Worm (Caenorhabditis elegans) whole organism, mixed stage, embryonic: ENCODE results near the gene F49H6.17.

ENCODE experiments used
- M03D4.4 ChIP-seq: sonication (generic microtip); optimal IDR thresholded peaks from 2 replicates; lab custom pipeline; 2017; ENCODE audit warnings: mild to moderate bottlenecking, missing genetic modification characterization, missing compliant biosample characterization
- bed-3 ChIP-seq: fragments of 200-800 bp; sonication (Bioruptor generic); optimal IDR thresholded peaks from 3 replicates; lab custom pipeline; 2018; ENCODE audit warnings: mild to moderate bottlenecking, missing genetic modification characterization, moderate library complexity, missing compliant biosample characterization
- blmp-1 ChIP-seq: fragments of 150-350 bp; optimal IDR thresholded peaks from 2 replicates; lab custom pipeline; 2014; ENCODE audit warnings: missing biosample characterization, missing genetic modification characterization
- ceh-39 ChIP-seq: fragments of 150-350 bp; optimal IDR thresholded peaks from 2 replicates; lab custom pipeline; 2014; ENCODE audit warnings: missing biosample characterization, missing genetic modification characterization
- ceh-43 ChIP-seq: fragments of 200-800 bp; sonication (Bioruptor generic); optimal IDR thresholded peaks from 2 replicates; lab custom pipeline; 2018; ENCODE audit warnings: mild to moderate bottlenecking, missing genetic modification characterization, moderate library complexity, missing compliant biosample characterization
- ceh-83 ChIP-seq: fragments of 200-800 bp; sonication (Bioruptor generic); optimal IDR thresholded peaks from 2 replicates; lab custom pipeline; 2018; ENCODE audit warnings: mild to moderate bottlenecking, missing genetic modification characterization, missing compliant biosample characterization
- ces-1 ChIP-seq: fragments of 150-350 bp; optimal IDR thresholded peaks from 2 replicates; lab custom pipeline; 2014; ENCODE audit warnings: missing biosample characterization, missing genetic modification reagents, missing genetic modification characterization
- cnd-1 ChIP-seq: fragments of 200-800 bp; sonication (Bioruptor generic); optimal IDR thresholded peaks from 2 replicates; lab custom pipeline; 2018; ENCODE audit warnings: mild to moderate bottlenecking, missing genetic modification characterization, missing compliant biosample characterization
- drap-1 ChIP-seq: fragments of 200-800 bp; sonication (Bioruptor generic); optimal IDR thresholded peaks from 3 replicates; lab custom pipeline; 2018; ENCODE audit warnings: mild to moderate bottlenecking, missing genetic modification characterization, missing compliant biosample characterization
- elt-1 ChIP-seq: sonication (generic microtip); optimal IDR thresholded peaks from 2 replicates; lab custom pipeline; 2017; ENCODE audit warnings: missing genetic modification characterization, mild to moderate bottlenecking, missing compliant biosample characterization, antibody characterized with exemption, moderate library complexity, borderline replicate concordance; ENCODE audit not compliant: insufficient read depth
- elt-3 ChIP-seq: fragments of 150-350 bp; optimal IDR thresholded peaks from 2 replicates; lab custom pipeline; 2014; ENCODE audit warnings: missing biosample characterization, missing genetic modification characterization
- flh-1 ChIP-seq: fragments of 200-800 bp; sonication (Bioruptor generic); optimal IDR thresholded peaks from 2 replicates; lab custom pipeline; 2018; ENCODE audit warnings: mild to moderate bottlenecking, missing genetic modification characterization, moderate library complexity, missing compliant biosample characterization
- hlh-1 ChIP-seq: fragments of 150-350 bp; optimal IDR thresholded peaks from 2 replicates; lab custom pipeline; 2014; ENCODE audit warnings: missing biosample characterization, missing genetic modification reagents, missing genetic modification characterization
- lin-13 ChIP-seq: fragments of 150-350 bp; optimal IDR thresholded peaks from 2 replicates; lab custom pipeline; 2014; ENCODE audit warnings: missing biosample characterization, missing genetic modification characterization
- lsy-2 ChIP-seq: fragments of 150-350 bp; optimal IDR thresholded peaks from 2 replicates; lab custom pipeline; 2014; ENCODE audit warnings: missing biosample characterization, missing genetic modification characterization
- mab-5 ChIP-seq: fragments of 150-350 bp; optimal IDR thresholded peaks from 2 replicates; lab custom pipeline; 2014; ENCODE audit warnings: missing biosample characterization, missing genetic modification characterization
- mep-1 ChIP-seq: fragments of 150-350 bp; optimal IDR thresholded peaks from 2 replicates; lab custom pipeline; 2017; ENCODE audit warnings: missing biosample characterization, missing genetic modification reagents, missing genetic modification characterization, inconsistent platforms
- mls-2 ChIP-seq: sonication (generic microtip); optimal IDR thresholded peaks from 2 replicates; lab custom pipeline; 2016; ENCODE audit warnings: mild to moderate bottlenecking, missing genetic modification characterization, moderate library complexity, missing compliant biosample characterization
- nhr-2 ChIP-seq: fragments of 150-350 bp; optimal IDR thresholded peaks from 2 replicates; lab custom pipeline; 2014; ENCODE audit warnings: missing biosample characterization, missing genetic modification characterization
- nhr-28 ChIP-seq: fragments of 150-350 bp; optimal IDR thresholded peaks from 2 replicates; lab custom pipeline; 2014; ENCODE audit warnings: missing biosample characterization, missing genetic modification characterization
- nhr-76 ChIP-seq: sonication (generic microtip); optimal IDR thresholded peaks from 2 replicates; lab custom pipeline; 2017; ENCODE audit warnings: missing biosample characterization, missing genetic modification characterization
- pha-4 ChIP-seq: fragments of 150-350 bp; optimal IDR thresholded peaks from 2 replicates; lab custom pipeline; 2018; ENCODE audit warnings: missing biosample characterization, missing genetic modification reagents, missing genetic modification characterization
- sem-2 ChIP-seq: fragments of 200-800 bp; sonication (Bioruptor generic); optimal IDR thresholded peaks from 2 replicates; lab custom pipeline; 2018; ENCODE audit warnings: mild to moderate bottlenecking, missing genetic modification characterization, missing compliant biosample characterization
- snpc-4 ChIP-seq: fragments of 150-350 bp; optimal IDR thresholded peaks from 2 replicates; lab custom pipeline; 2014; ENCODE audit warnings: missing biosample characterization, missing genetic modification characterization
- sptf-1 ChIP-seq: sonication (generic microtip); optimal IDR thresholded peaks from 2 replicates; lab custom pipeline; 2017; ENCODE audit warnings: mild to moderate bottlenecking, missing genetic modification characterization, moderate library complexity, missing compliant biosample characterization
- tbx-8 ChIP-seq: fragments of 200-800 bp; sonication (Bioruptor generic); optimal IDR thresholded peaks from 2 replicates; lab custom pipeline; 2018; ENCODE audit warnings: mild to moderate bottlenecking, missing genetic modification characterization, moderate library complexity, missing compliant biosample characterization
- unc-120 ChIP-seq: sonication (generic microtip); optimal IDR thresholded peaks from 2 replicates; lab custom pipeline; 2017; ENCODE audit warnings: missing genetic modification characterization, missing compliant biosample characterization; ENCODE audit not compliant: poor library complexity, severe bottlenecking
- unc-39 ChIP-seq: fragments of 150-350 bp; optimal IDR thresholded peaks from 2 replicates; lab custom pipeline; 2014; ENCODE audit warnings: missing biosample characterization, missing genetic modification characterization
- unc-62 ChIP-seq: fragments of 150-350 bp; optimal IDR thresholded peaks from 2 replicates; lab custom pipeline; 2014; ENCODE audit warnings: missing biosample characterization, missing genetic modification reagents, missing genetic modification characterization
- ztf-11 ChIP-seq: fragments of 150-350 bp; optimal IDR thresholded peaks from 2 replicates; lab custom pipeline; 2014; ENCODE audit warnings: missing biosample characterization, missing genetic modification characterization

F49H6.17 gene

DNA sequence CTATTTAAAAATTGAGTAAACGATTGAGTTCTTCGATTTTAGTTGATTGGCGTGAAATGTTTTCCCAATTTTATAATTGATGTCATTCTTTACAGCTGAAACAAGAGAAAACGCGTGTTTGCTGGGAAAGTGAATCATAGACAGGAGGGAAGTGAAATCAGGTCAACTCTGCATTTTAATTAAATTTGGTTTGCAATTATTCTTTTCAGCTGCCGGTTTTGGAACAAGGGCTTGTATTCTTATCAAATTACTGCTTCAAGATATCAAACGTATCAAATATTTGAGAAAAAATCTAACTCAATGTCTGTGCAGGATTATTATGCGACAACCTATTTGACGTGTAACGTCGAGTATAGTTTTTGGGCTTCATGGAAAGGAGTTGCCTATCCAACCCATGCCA is 3.0 kb upstream of the F49H6.17 start, which contains the start of gene srh-97:
Gene srh-97 (plus strand): TSS at position 301 of the 400 bp plus-strand sequence.
- TF ChIP-seq snpc-4 (tag; lab: Kevin White, UChicago) (no peak), mab-5 (tag; lab: Kevin White, UChicago) (no peak), bed-3 (GFP tag; lab: Kevin White, UChicago) (no peak), ceh-43 (GFP tag; lab: Kevin White, UChicago) (no peak), ces-1 (GFP tag; lab: Kevin White, UChicago) (no peak), flh-1 (GFP tag; lab: Kevin White, UChicago) (no peak), tbx-8 (GFP tag; lab: Kevin White, UChicago) (no peak), ztf-11 (tag; lab: Kevin White, UChicago) (no peak), nhr-28 (tag; lab: Kevin White, UChicago) (no peak)
- TF ChIP-seq, all 35 proteins: peak for 0

DNA sequence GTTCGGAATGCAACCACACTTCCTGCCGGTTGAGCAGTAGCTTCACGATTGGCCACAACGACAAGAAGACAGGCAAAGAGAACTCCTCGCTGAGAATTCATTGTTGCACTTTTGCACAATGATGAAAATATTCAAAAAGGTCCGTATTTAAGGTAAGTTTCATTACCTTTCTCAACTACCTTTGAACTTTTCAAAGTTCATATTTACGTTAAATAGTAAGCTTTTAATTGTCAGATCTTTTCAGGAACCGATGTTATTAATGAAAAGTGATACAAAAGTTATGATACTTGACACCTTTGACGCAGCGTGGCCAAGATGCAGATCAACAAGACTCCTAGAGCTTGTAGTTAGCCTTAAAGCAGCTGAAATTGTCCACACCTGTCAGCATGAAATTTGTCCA is 1.6 kb downstream of the F49H6.17 start, which contains the start of gene F49H6.12:
Gene F49H6.12 (minus strand): TSS at position 101 of the 400 bp plus-strand sequence.
- no peak for TF ChIP-seq cnd-1 (tag; lab: Kevin White, UChicago)
- TF ChIP-seq nhr-28 (tag; lab: Kevin White, UChicago) = no peak
- TF ChIP-seq ceh-43 (GFP tag; lab: Kevin White, UChicago) = no peak
- TF ChIP-seq nhr-2 (tag; lab: Kevin White, UChicago) = no peak

DNA sequence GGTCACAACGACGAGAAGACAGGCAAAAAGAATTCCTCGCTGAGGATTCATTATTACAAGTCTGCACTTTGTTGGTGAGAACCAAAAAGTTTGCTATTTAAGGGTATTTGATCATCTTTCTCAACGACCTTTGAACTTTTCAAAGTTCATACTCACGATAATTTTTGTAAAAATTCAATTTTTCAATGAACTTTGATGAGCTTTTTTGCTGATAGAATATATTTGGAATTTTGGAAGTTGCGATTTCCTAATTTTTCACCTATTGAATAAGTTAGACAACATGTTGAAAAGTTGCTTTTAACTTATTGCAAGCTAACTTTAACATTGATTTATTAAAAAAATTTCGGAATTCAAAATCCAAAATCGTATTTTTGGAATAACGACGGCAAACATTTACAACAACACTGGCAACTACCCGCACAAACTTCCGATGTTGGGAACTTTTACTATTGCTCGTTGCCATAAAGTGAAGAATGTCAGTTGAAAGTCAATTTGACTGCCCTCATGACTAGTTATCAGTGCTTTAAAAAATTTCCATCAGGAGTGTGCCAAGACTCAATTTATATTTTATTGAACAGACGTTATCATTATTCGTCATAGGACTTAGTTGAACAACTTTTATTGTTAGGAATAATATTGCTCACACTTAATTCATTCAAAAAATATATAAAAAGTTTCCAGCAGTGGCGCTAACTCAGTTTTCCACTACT is 3.0 kb downstream of the F49H6.17 start, which contains the start of the genes F49H6.8 and F49H6.5:
Gene F49H6.8 (minus strand): TSS at position 51 of the 710 bp plus-strand sequence.
Gene F49H6.5 (plus strand): TSS at position 629 of the 710 bp plus-strand sequence.
- TF ChIP-seq ztf-11 (tag; lab: Kevin White, UChicago) (no peak), pha-4 (tag; lab: Kevin White, UChicago) (no peak), mep-1 (tag; lab: Kevin White, UChicago) (no peak), sem-2 (GFP tag; lab: Kevin White, UChicago) (no peak), ceh-39 (tag; lab: Kevin White, UChicago) (no peak), ceh-83 (no peak), snpc-4 (tag; lab: Kevin White, UChicago) (no peak), lsy-2 (tag; lab: Kevin White, UChicago) (no peak), flh-1 (GFP tag; lab: Kevin White, UChicago) (no peak), drap-1 (no peak), unc-62 (GFP tag; lab: Kevin White, UChicago) (no peak), M03D4.4 (tag; lab: Kevin White, UChicago) (no peak)

DNA sequence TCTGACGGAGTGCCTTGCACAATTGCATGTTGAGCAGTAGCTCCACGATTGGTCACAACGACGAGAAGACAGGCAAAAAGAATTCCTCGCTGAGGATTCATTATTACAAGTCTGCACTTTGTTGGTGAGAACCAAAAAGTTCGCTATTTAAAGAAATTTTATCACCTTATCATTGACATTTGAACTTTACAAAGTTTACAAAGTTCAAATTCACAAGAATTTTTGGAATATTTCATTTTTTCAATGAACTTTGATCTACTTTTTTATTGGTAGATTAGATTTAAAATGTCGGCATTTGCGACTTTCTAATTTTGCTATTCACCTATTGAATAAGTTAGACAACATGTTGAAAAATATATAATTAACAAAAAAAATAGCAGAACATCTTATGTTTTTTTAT is 6.5 kb downstream of the F49H6.17 start, which contains the start of gene F49H6.15:
Gene F49H6.15 (minus strand): TSS at position 101 of the 400 bp plus-strand sequence.
- TF ChIP-seq unc-39 (tag; lab: Kevin White, UChicago) = no peak
- no peak for TF ChIP-seq flh-1 (GFP tag; lab: Kevin White, UChicago)
- no peak for TF ChIP-seq sptf-1
- no peak for TF ChIP-seq ceh-83
- TF ChIP-seq ceh-39 (tag; lab: Kevin White, UChicago) = no peak
- no peak for TF ChIP-seq lin-13 (tag; lab: Kevin White, UChicago)
- TF ChIP-seq nhr-28 (tag; lab: Kevin White, UChicago) = no peak
- TF ChIP-seq unc-120 (tag; lab: Kevin White, UChicago) = no peak
- TF ChIP-seq pha-4 (tag; lab: Kevin White, UChicago) = no peak
- no peak for TF ChIP-seq tbx-8 (GFP tag; lab: Kevin White, UChicago)
- no peak for TF ChIP-seq elt-1
- TF ChIP-seq elt-3 (tag; lab: Kevin White, UChicago) = no peak
- TF ChIP-seq blmp-1 (tag; lab: Kevin White, UChicago) = no peak
- no peak for TF ChIP-seq lsy-2 (tag; lab: Kevin White, UChicago)
- no peak for TF ChIP-seq ztf-11 (tag; lab: Kevin White, UChicago)
- no peak for TF ChIP-seq mls-2
- no peak for TF ChIP-seq mep-1 (tag; lab: Kevin White, UChicago)
- TF ChIP-seq ces-1 (GFP tag; lab: Kevin White, UChicago) = no peak

DNA sequence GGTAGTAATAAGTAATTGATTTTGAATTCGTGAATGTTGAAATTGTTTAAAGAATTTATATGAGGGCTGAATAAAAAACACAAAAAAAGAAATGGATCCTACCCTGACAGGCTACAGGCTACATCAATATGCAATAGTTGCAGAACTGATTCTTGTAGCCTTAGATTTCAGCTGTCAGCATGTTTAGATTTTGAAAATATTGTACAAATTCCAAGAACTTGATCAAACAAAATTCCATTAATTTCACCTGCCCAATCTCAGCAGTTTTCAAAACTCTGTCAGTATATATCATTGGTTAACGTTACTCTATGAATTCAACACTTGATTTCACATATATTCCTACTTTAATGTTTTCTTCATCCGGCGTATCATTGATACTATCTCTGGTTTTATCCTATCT is 10.6 kb downstream of the F49H6.17 start:
- TF ChIP-seq ceh-39 (tag; lab: Kevin White, UChicago) (no peak), blmp-1 (tag; lab: Kevin White, UChicago) (no peak), M03D4.4 (tag; lab: Kevin White, UChicago) (no peak), nhr-76 (tag; lab: Kevin White, UChicago) (no peak), ceh-83 (no peak), hlh-1 (no peak), ces-1 (GFP tag; lab: Kevin White, UChicago) (no peak), nhr-28 (tag; lab: Kevin White, UChicago) (no peak), unc-62 (GFP tag; lab: Kevin White, UChicago) (no peak), ztf-11 (tag; lab: Kevin White, UChicago) (no peak)
